Worm (Caenorhabditis elegans) whole organism, mixed stage, embryonic: ENCODE measurements around the gene gst-16.
"Not testable (repeated sequence)": the region's sequence is repeated elsewhere in the genome, so short reads cannot be mapped to it uniquely, and the experiment has no call there.

Source experiments
- M03D4.4 ChIP-seq: sonication (generic microtip); optimal IDR thresholded peaks from 2 replicates; lab custom pipeline; 2017; ENCODE audit warnings: mild to moderate bottlenecking, missing genetic modification characterization, missing compliant biosample characterization
- ces-1 ChIP-seq: fragments of 150-350 bp; optimal IDR thresholded peaks from 2 replicates; lab custom pipeline; 2014; ENCODE audit warnings: missing biosample characterization, missing genetic modification reagents, missing genetic modification characterization
- lin-32 ChIP-seq: fragments of 200-800 bp; sonication (Bioruptor generic); optimal IDR thresholded peaks from 2 replicates; lab custom pipeline; 2018; ENCODE audit warnings: mild to moderate bottlenecking, missing genetic modification characterization, missing compliant biosample characterization
- lsy-2 ChIP-seq: fragments of 150-350 bp; optimal IDR thresholded peaks from 2 replicates; lab custom pipeline; 2014; ENCODE audit warnings: missing biosample characterization, missing genetic modification characterization
- nhr-12 ChIP-seq: fragments of 150-350 bp; optimal IDR thresholded peaks from 2 replicates; lab custom pipeline; 2014; ENCODE audit warnings: missing biosample characterization, missing genetic modification characterization
- nhr-237 ChIP-seq: fragments of 150-350 bp; optimal IDR thresholded peaks from 2 replicates; lab custom pipeline; 2014; ENCODE audit warnings: missing biosample characterization, missing genetic modification characterization
- sem-2 ChIP-seq: fragments of 200-800 bp; sonication (Bioruptor generic); optimal IDR thresholded peaks from 2 replicates; lab custom pipeline; 2018; ENCODE audit warnings: mild to moderate bottlenecking, missing genetic modification characterization, missing compliant biosample characterization
- snpc-4 ChIP-seq: fragments of 150-350 bp; optimal IDR thresholded peaks from 2 replicates; lab custom pipeline; 2014; ENCODE audit warnings: missing biosample characterization, missing genetic modification characterization
- unc-39 ChIP-seq: fragments of 150-350 bp; optimal IDR thresholded peaks from 2 replicates; lab custom pipeline; 2014; ENCODE audit warnings: missing biosample characterization, missing genetic modification characterization
- unc-62 ChIP-seq: fragments of 150-350 bp; optimal IDR thresholded peaks from 2 replicates; lab custom pipeline; 2014; ENCODE audit warnings: missing biosample characterization, missing genetic modification reagents, missing genetic modification characterization

ce11 chrII:13661990-13662389 lies 37.8 kb upstream of the gst-16 start, which contains the start of gene C31C9.6:
- TF ChIP-seq snpc-4 (tag; lab: Kevin White, UChicago); nhr-12 (tag; lab: Kevin White, UChicago); unc-62 (GFP tag; lab: Kevin White, UChicago); unc-39 (tag; lab: Kevin White, UChicago); ces-1 (GFP tag; lab: Kevin White, UChicago); lsy-2 (tag; lab: Kevin White, UChicago); lin-32 (GFP tag; lab: Kevin White, UChicago); M03D4.4 (tag; lab: Kevin White, UChicago); nhr-237 (tag; lab: Kevin White, UChicago); sem-2 (GFP tag; lab: Kevin White, UChicago): not testable (repeated sequence)
